Worm (Caenorhabditis elegans) whole organism, L4/young adult: ENCODE data around the gene npp-8.
"Not testable (repeated sequence)": the region's sequence is repeated elsewhere in the genome, so short reads cannot be mapped to it uniquely, and the experiment has no call there.

Source experiments
- W03F9.2 ChIP-seq: fragments of 150-350 bp; optimal IDR thresholded peaks from 2 replicates; lab custom pipeline; 2014; ENCODE audit warnings: missing biosample characterization, missing genetic modification characterization
- dao-5 ChIP-seq: sonication (generic microtip); optimal IDR thresholded peaks from 2 replicates; lab custom pipeline; 2016; ENCODE audit warnings: missing genotype, missing genetic modification characterization, moderate library complexity, missing compliant biosample characterization
- him-1 ChIP-seq: sonication (generic microtip); optimal IDR thresholded peaks from 2 replicates; lab custom pipeline; 2016; ENCODE audit warnings: missing genotype, missing genetic modification reagents, missing genetic modification characterization, missing compliant biosample characterization

The npp-8 gene

ce11 chrIV:1595802-1596201, at the start of gene npp-8:
Gene npp-8 (minus strand): TSS chrIV:1595824.
- TF ChIP-seq dao-5 (tag; lab: Kevin White, UChicago) (no peak), W03F9.2 (tag; lab: Kevin White, UChicago) (peak; percentile 88)

ce11 chrIV:1645198-1645597, 49.6 kb upstream of the npp-8 start, which contains the start of gene nhr-274:
Gene nhr-274 (minus strand): TSS chrIV:1645298.
- TF ChIP-seq him-1, dao-5, W03F9.2 (tag; lab: Kevin White, UChicago): not testable (repeated sequence)

ce11 chrIV:1637333-1637732, 41.7 kb upstream of the npp-8 start:
- TF ChIP-seq dao-5 (tag; lab: Kevin White, UChicago) = no peak
- no peak for TF ChIP-seq him-1 (tag; lab: Kevin White, UChicago)
- no peak for TF ChIP-seq W03F9.2 (tag; lab: Kevin White, UChicago)

- TF ChIP-seq W03F9.2 (tag; lab: Kevin White, UChicago) (no peak), him-1 (tag; lab: Kevin White, UChicago) (no peak), dao-5 (tag; lab: Kevin White, UChicago) (no peak)
Measured at ce11 chrIV:1633445-1633844, 37.8 kb upstream of the npp-8 start, which contains the start of gene Y41D4B.6. Gene Y41D4B.6 (plus strand): TSS chrIV:1633745.

- TF ChIP-seq him-1 (tag; lab: Kevin White, UChicago) (no peak), dao-5 (tag; lab: Kevin White, UChicago) (no peak), W03F9.2 (tag; lab: Kevin White, UChicago) (no peak)
Measured at ce11 chrIV:1632593-1632992, 37.0 kb upstream of the npp-8 start.

- TF ChIP-seq him-1 (tag; lab: Kevin White, UChicago) (no peak), W03F9.2 (tag; lab: Kevin White, UChicago) (no peak), dao-5 (tag; lab: Kevin White, UChicago) (no peak)
Measured at ce11 chrIV:1631651-1632050, 36.0 kb upstream of the npp-8 start, which contains the start of gene cpg-24. Gene cpg-24 (plus strand): TSS chrIV:1631951.

- TF ChIP-seq dao-5 (tag; lab: Kevin White, UChicago) (no peak), W03F9.2 (tag; lab: Kevin White, UChicago) (no peak), him-1 (tag; lab: Kevin White, UChicago) (no peak)
Measured at ce11 chrIV:1628730-1629129, 33.1 kb upstream of the npp-8 start.

- TF ChIP-seq W03F9.2 (tag; lab: Kevin White, UChicago) (no peak), dao-5 (tag; lab: Kevin White, UChicago) (no peak), him-1 (tag; lab: Kevin White, UChicago) (no peak)
Measured at ce11 chrIV:1628281-1628680, 32.7 kb upstream of the npp-8 start.

- TF ChIP-seq dao-5 (tag; lab: Kevin White, UChicago) (no peak), him-1 (tag; lab: Kevin White, UChicago) (no peak), W03F9.2 (tag; lab: Kevin White, UChicago) (no peak)
Measured at ce11 chrIV:1626342-1626855, 30.8 kb upstream of the npp-8 start, which contains the start of gene nhr-146. Gene nhr-146 (plus strand): TSS chrIV:1626805.

ce11 chrIV:1624447-1624846, 28.8 kb upstream of the npp-8 start:
- no peak for TF ChIP-seq him-1 (tag; lab: Kevin White, UChicago)
- TF ChIP-seq W03F9.2 (tag; lab: Kevin White, UChicago) = no peak
- TF ChIP-seq dao-5 (tag; lab: Kevin White, UChicago) = no peak

ce11 chrIV:1623712-1624111, 28.1 kb upstream of the npp-8 start, which contains the start of gene nhr-87:
Gene nhr-87 (plus strand): TSS chrIV:1624029.
- no peak for TF ChIP-seq W03F9.2 (tag; lab: Kevin White, UChicago)
- no peak for TF ChIP-seq dao-5 (tag; lab: Kevin White, UChicago)
- no peak for TF ChIP-seq him-1 (tag; lab: Kevin White, UChicago)

ce11 chrIV:1619519-1620311, 24.1 kb upstream of the npp-8 start, which contains the start of gene nhr-92:
Gene nhr-92 (plus strand): TSS chrIV:1620094.
- TF ChIP-seq dao-5 (tag; lab: Kevin White, UChicago) = no peak
- no peak for TF ChIP-seq W03F9.2 (tag; lab: Kevin White, UChicago)

ce11 chrIV:1613592-1613991, 18.0 kb upstream of the npp-8 start, which contains the start of gene nhr-122:
Gene nhr-122 (plus strand): TSS chrIV:1613892.
- TF ChIP-seq dao-5 (tag; lab: Kevin White, UChicago) (no peak), W03F9.2 (tag; lab: Kevin White, UChicago) (no peak), him-1 (tag; lab: Kevin White, UChicago) (no peak)
